Fruit fly (Drosophila melanogaster) whole organism, embryonic: Measurements from ENCODE around the gene CG42554.

ENCODE experiments used
- CG10267 ChIP-seq: fragments of 200-800 bp; sonication (Bioruptor generic); optimal IDR thresholded peaks from 2 replicates; lab custom pipeline; 2018; ENCODE audit warnings: missing biosample characterization, mild to moderate bottlenecking, missing genetic modification characterization, moderate library complexity
- CG12155 ChIP-seq: fragments of 200-800 bp; sonication (Bioruptor generic); optimal IDR thresholded peaks from 3 replicates; lab custom pipeline; 2016; ENCODE audit warnings: missing biosample characterization, missing genetic modification characterization
- CG13123 ChIP-seq: fragments of 200-800 bp; sonication (Bioruptor generic); optimal IDR thresholded peaks from 2 replicates; lab custom pipeline; 2016; ENCODE audit warnings: missing biosample characterization, missing genetic modification characterization
- CG14050 ChIP-seq: fragments of 200-800 bp; sonication (Bioruptor generic); IDR thresholded peaks from 3 replicates; pipeline ENCODE4 v1.3.6; 2022; ENCODE audit warnings: missing biosample characterization, missing genetic modification characterization
- CG14710 ChIP-seq: fragments of 200-800 bp; sonication (Bioruptor generic); optimal IDR thresholded peaks from 3 replicates; lab custom pipeline; 2019; ENCODE audit warnings: missing biosample characterization, mild to moderate bottlenecking, missing genetic modification characterization, moderate library complexity
- CG14860 ChIP-seq: fragments of 200-800 bp; sonication (Bioruptor generic); IDR thresholded peaks from 3 replicates; pipeline ENCODE4 v1.3.6; 2022; ENCODE audit warnings: missing biosample characterization, missing genetic modification characterization; ENCODE audit not compliant: partially characterized antibody
- CG17385 ChIP-seq: fragments of 200-800 bp; sonication (Bioruptor generic); optimal IDR thresholded peaks from 3 replicates; lab custom pipeline; 2018; ENCODE audit warnings: missing biosample characterization, mild to moderate bottlenecking, missing genetic modification characterization
- CG17829 ChIP-seq: fragments of 200-800 bp; optimal IDR thresholded peaks from 2 replicates; lab custom pipeline; 2019; ENCODE audit warnings: missing biosample characterization, mild to moderate bottlenecking, missing genetic modification characterization, moderate library complexity
- CG18011 ChIP-seq: fragments of 200-800 bp; sonication (Bioruptor generic); optimal IDR thresholded peaks from 2 replicates; lab custom pipeline; 2017; ENCODE audit warnings: missing biosample characterization, missing genetic modification characterization, mild to moderate bottlenecking, moderate library complexity, missing genotype
- CG30403 ChIP-seq: fragments of 200-800 bp; sonication (Bioruptor generic); optimal IDR thresholded peaks from 3 replicates; lab custom pipeline; 2016; ENCODE audit warnings: missing biosample characterization, missing genetic modification characterization
- CG31441 ChIP-seq: fragments of 200-800 bp; sonication (Bioruptor generic); IDR thresholded peaks from 2 replicates; pipeline ENCODE4 v1.3.6; 2022; ENCODE audit warnings: missing biosample characterization, missing genetic modification characterization
- CG3407 ChIP-seq: fragments of 200-800 bp; sonication (Bioruptor generic); optimal IDR thresholded peaks from 2 replicates; lab custom pipeline; 2018; ENCODE audit warnings: missing biosample characterization, mild to moderate bottlenecking, missing genetic modification characterization
- CG4328 ChIP-seq: fragments of 200-800 bp; sonication (Bioruptor generic); optimal IDR thresholded peaks from 3 replicates; lab custom pipeline; 2017; ENCODE audit warnings: missing biosample characterization, missing genetic modification reagents, missing genetic modification characterization
- CG5180 ChIP-seq: fragments of 200-800 bp; sonication (Bioruptor generic); optimal IDR thresholded peaks from 3 replicates; lab custom pipeline; 2017; ENCODE audit warnings: missing biosample characterization, missing genetic modification characterization, mild to moderate bottlenecking, moderate library complexity, missing genetic modification reagents
- CG7556 ChIP-seq: fragments of 200-800 bp; sonication (Bioruptor generic); optimal IDR thresholded peaks from 2 replicates; lab custom pipeline; 2017; ENCODE audit warnings: missing biosample characterization, mild to moderate bottlenecking, missing genetic modification characterization
- CG8388 ChIP-seq: fragments of 200-800 bp; sonication (Bioruptor generic); optimal IDR thresholded peaks from 2 replicates; lab custom pipeline; 2019; ENCODE audit warnings: missing biosample characterization, mild to moderate bottlenecking, missing genetic modification characterization, moderate library complexity
- Drgx ChIP-seq: fragments of 200-800 bp; sonication (Bioruptor generic); IDR thresholded peaks from 2 replicates; pipeline ENCODE4 v1.3.6; 2022; ENCODE audit warnings: missing biosample characterization, missing genetic modification characterization
- Eip74EF ChIP-seq, 2 experiments: fragments of 200-800 bp in 1 of 2; fragments of >200 bp in 1 of 2; sonication (Bioruptor generic) in 1 of 2; optimal IDR thresholded peaks; 2 replicates each; lab custom pipeline; 2017 to 2019; ENCODE audit warnings: missing biosample characterization in 2 of 2, missing genetic modification characterization in 2 of 2, mild to moderate bottlenecking in 1 of 2, moderate library complexity in 1 of 2
- Fer3 ChIP-seq: fragments of 200-800 bp; sonication (Bioruptor generic); optimal IDR thresholded peaks from 2 replicates; lab custom pipeline; 2018; ENCODE audit warnings: missing biosample characterization, mild to moderate bottlenecking, missing genetic modification characterization, moderate library complexity
- H15 ChIP-seq: fragments of 200-800 bp; sonication (Bioruptor generic); IDR thresholded peaks from 3 replicates; pipeline ENCODE4 v1.3.6; 2022; ENCODE audit warnings: missing biosample characterization, missing genetic modification characterization
- Hr78 ChIP-seq, 2 experiments: fragments of 200-800 bp in 1 of 2; fragments of >200 bp in 1 of 2; sonication (Bioruptor generic) in 1 of 2; optimal IDR thresholded peaks; 2 replicates each; lab custom pipeline; 2017 to 2019; ENCODE audit warnings: missing biosample characterization in 2 of 2, missing genetic modification characterization in 2 of 2, mild to moderate bottlenecking in 1 of 2, moderate library complexity in 1 of 2
- Med ChIP-seq: fragments of 200-800 bp; sonication (Bioruptor generic); peaks from one replicate; lab custom pipeline; 2016; ENCODE audit warnings: missing biosample characterization, missing genetic modification characterization, mild to moderate bottlenecking, inconsistent platforms, moderate library complexity
- NC2α ChIP-seq: fragments of 200-800 bp; sonication (Bioruptor generic); optimal IDR thresholded peaks from 2 replicates; lab custom pipeline; 2016; ENCODE audit warnings: missing biosample characterization, missing genetic modification characterization
- Oli ChIP-seq: fragments of 200-800 bp; sonication (Bioruptor generic); optimal IDR thresholded peaks from 2 replicates; lab custom pipeline; 2018; ENCODE audit warnings: missing biosample characterization, mild to moderate bottlenecking, missing genetic modification characterization, moderate library complexity
- Rx ChIP-seq: fragments of 200-800 bp; sonication (Bioruptor generic); IDR thresholded peaks from 2 replicates; pipeline ENCODE4 v1.3.6; 2022; ENCODE audit warnings: missing biosample characterization, missing genetic modification characterization
- Spps ChIP-seq: fragments of 200-800 bp; sonication (Bioruptor generic); optimal IDR thresholded peaks from 2 replicates; lab custom pipeline; 2018; ENCODE audit warnings: missing biosample characterization, mild to moderate bottlenecking, missing genetic modification characterization
- Vsx1 ChIP-seq: fragments of 200-800 bp; sonication (Bioruptor generic); optimal IDR thresholded peaks from 2 replicates; lab custom pipeline; 2017; ENCODE audit warnings: missing biosample characterization, mild to moderate bottlenecking, missing genetic modification characterization, missing genetic modification reagents
- cato ChIP-seq: fragments of 200-800 bp; sonication (Bioruptor generic); optimal IDR thresholded peaks from 2 replicates; lab custom pipeline; 2016; ENCODE audit warnings: missing biosample characterization, missing genetic modification characterization, borderline replicate concordance
- caup ChIP-seq: fragments of 200-800 bp; sonication (Bioruptor generic); optimal IDR thresholded peaks from 3 replicates; lab custom pipeline; 2017; ENCODE audit warnings: missing biosample characterization, mild to moderate bottlenecking, missing genetic modification characterization, moderate library complexity; ENCODE audit not compliant: severe bottlenecking
- chm ChIP-seq: fragments of 200-800 bp; sonication (Bioruptor generic); IDR thresholded peaks from 2 replicates; pipeline ENCODE4 v1.3.6; 2022; ENCODE audit warnings: missing biosample characterization, missing genetic modification characterization
- dmrt99B ChIP-seq: fragments of 200-800 bp; sonication (Bioruptor generic); optimal IDR thresholded peaks from 2 replicates; lab custom pipeline; 2018; ENCODE audit warnings: missing biosample characterization, mild to moderate bottlenecking, missing genetic modification characterization, moderate library complexity
- esg ChIP-seq: fragments of 200-800 bp; sonication (Bioruptor generic); conservative IDR thresholded peaks from 2 replicates; pipeline ENCODE4 v1.3.6; 2022; ENCODE audit warnings: missing biosample characterization, missing genetic modification characterization
- gce ChIP-seq: fragments of 200-800 bp; sonication (Bioruptor generic); IDR thresholded peaks from 3 replicates; pipeline ENCODE4 v1.3.6; 2022; ENCODE audit warnings: missing biosample characterization, missing genetic modification characterization
- grau ChIP-seq: fragments of 200-800 bp; optimal IDR thresholded peaks from 3 replicates; lab custom pipeline; 2019; ENCODE audit warnings: missing biosample characterization, mild to moderate bottlenecking, missing genetic modification characterization, moderate library complexity
- hkb ChIP-seq, 2 experiments: fragments of 200-800 bp in 1 of 2; fragments of >200 bp in 1 of 2; sonication (Bioruptor generic) in 1 of 2; IDR thresholded peaks in 1 of 2; optimal IDR thresholded peaks in 1 of 2; 2 replicates each; pipeline versions ENCODE4 v1.3.6 to Lab custom; 2017 to 2022; ENCODE audit warnings: missing biosample characterization in 1 of 2, missing genetic modification characterization in 1 of 2
- jing ChIP-seq: fragments of 200-800 bp; sonication (Bioruptor generic); optimal IDR thresholded peaks from 2 replicates; lab custom pipeline; 2018; ENCODE audit warnings: missing biosample characterization, mild to moderate bottlenecking, missing genetic modification characterization
- lbe ChIP-seq: fragments of 200-800 bp; sonication (Bioruptor generic); optimal IDR thresholded peaks from 2 replicates; lab custom pipeline; 2016; ENCODE audit warnings: missing biosample characterization, mild to moderate bottlenecking, missing genetic modification characterization
- nerfin-1 ChIP-seq: fragments of 200-800 bp; sonication (Bioruptor generic); optimal IDR thresholded peaks from 3 replicates; lab custom pipeline; 2019; ENCODE audit warnings: missing biosample characterization, mild to moderate bottlenecking, missing genetic modification characterization, moderate library complexity
- peb ChIP-seq: fragments of 200-800 bp; sonication (Bioruptor generic); IDR thresholded peaks from 2 replicates; pipeline ENCODE4 v1.3.6; 2022; ENCODE audit warnings: missing biosample characterization, missing genetic modification characterization
- phol ChIP-seq: fragments of 200-800 bp; sonication (Bioruptor generic); optimal IDR thresholded peaks from 3 replicates; lab custom pipeline; 2018; ENCODE audit warnings: missing biosample characterization, mild to moderate bottlenecking, missing genetic modification characterization, moderate library complexity
- prd ChIP-seq, 3 experiments: fragments of >200 bp in 2 of 3; fragments of 200-800 bp in 1 of 3; sonication (Bioruptor generic) in 1 of 3; optimal IDR thresholded peaks in 2 of 3; IDR thresholded peaks in 1 of 3; 2 replicates in 2 of 3; 3 replicates in 1 of 3; pipeline versions ENCODE4 v1.3.6 to Lab custom; 2017 to 2022; ENCODE audit warnings: missing biosample characterization in 1 of 3, missing genetic modification characterization in 1 of 3
- pzg ChIP-seq: fragments of 200-800 bp; sonication (Bioruptor generic); optimal IDR thresholded peaks from 3 replicates; lab custom pipeline; 2018; ENCODE audit warnings: missing biosample characterization, mild to moderate bottlenecking, missing genetic modification characterization, moderate library complexity
- run ChIP-seq: fragments of 200-800 bp; sonication (Bioruptor generic); optimal IDR thresholded peaks from 3 replicates; lab custom pipeline; 2018; ENCODE audit warnings: missing biosample characterization, mild to moderate bottlenecking, missing genetic modification characterization
- sens ChIP-seq: fragments of 200-800 bp; sonication (Bioruptor generic); peaks from one replicate; lab custom pipeline; 2016; ENCODE audit warnings: missing biosample characterization, missing genetic modification characterization
- tin ChIP-seq: fragments of 200-800 bp; sonication (Bioruptor generic); optimal IDR thresholded peaks from 3 replicates; lab custom pipeline; 2016; ENCODE audit warnings: missing biosample characterization, missing genetic modification characterization
- trem ChIP-seq: fragments of 200-800 bp; optimal IDR thresholded peaks from 3 replicates; lab custom pipeline; 2019; ENCODE audit warnings: missing biosample characterization, mild to moderate bottlenecking, missing genetic modification characterization, moderate library complexity
- vnd ChIP-seq: fragments of 200-800 bp; sonication (Bioruptor generic); IDR thresholded peaks from 3 replicates; pipeline ENCODE4 v1.3.6; 2022; ENCODE audit warnings: missing biosample characterization, missing genetic modification characterization; ENCODE audit not compliant: partially characterized antibody
- vvl ChIP-seq: fragments of 200-800 bp; sonication (Bioruptor generic); IDR thresholded peaks from 2 replicates; pipeline ENCODE4 v1.3.6; 2022; ENCODE audit warnings: missing biosample characterization, missing genetic modification characterization

CG42554 gene

dm6 chr3L:824444-824843 is 11.0 kb upstream of the CG42554 start (continued):
- TF ChIP-seq Drgx (GFP tag; lab: Robert Waterston, UW) = peak; percentile 79
- peak; percentile 14 for TF ChIP-seq CG5180
- TF ChIP-seq CG14710 (tag; lab: Kevin White, UChicago) = peak; percentile 11
- TF ChIP-seq peb (GFP tag; lab: Robert Waterston, UW) = no peak
- no peak for TF ChIP-seq prd (optimal IDR thresholded peaks at IDR 0.05; lab: Kevin White, UChicago)
- peak; percentile 39; the same call in 1 of the 3 replicates for TF ChIP-seq prd (GFP tag; IDR thresholded peaks at IDR 0.05; lab: Robert Waterston, UW)
- TF ChIP-seq grau = peak; percentile 19
- peak; percentile 60 for TF ChIP-seq CG31441 (GFP tag; lab: Robert Waterston, UW)
- no peak for TF ChIP-seq dmrt99B (tag; lab: Kevin White, UChicago)
- peak; percentile 88 for TF ChIP-seq Med (GFP tag; lab: Kevin White, UChicago)
- no peak for TF ChIP-seq caup (GFP tag; lab: Kevin White, UChicago)
- TF ChIP-seq H15 (GFP tag; lab: Robert Waterston, UW) = no peak
- TF ChIP-seq hkb (optimal IDR thresholded peaks at IDR 0.05; lab: Kevin White, UChicago) = no peak
- TF ChIP-seq hkb (GFP tag; IDR thresholded peaks at IDR 0.05; lab: Robert Waterston, UW) = 0 out of 2 replicates have a peak, but pooled peaks have one; percentile 16
- TF ChIP-seq CG13123 = no peak
- TF ChIP-seq Fer3 (tag; lab: Kevin White, UChicago) = no peak
- TF ChIP-seq nerfin-1 (tag; lab: Kevin White, UChicago) = peak; percentile 38
- TF ChIP-seq CG4328 (GFP tag; lab: Kevin White, UChicago) = no peak
- peak in 1 of 2 experiments; percentile 23 for TF ChIP-seq Eip74EF (GFP tag; optimal IDR thresholded peaks at IDR 0.05; lab: Kevin White, UChicago)
- TF ChIP-seq Spps (tag; lab: Kevin White, UChicago) = no peak
- TF ChIP-seq tin (GFP tag; lab: Kevin White, UChicago) = peak; percentile 9
- TF ChIP-seq sens (GFP tag; lab: Kevin White, UChicago) = peak; percentile 82
- TF ChIP-seq CG8388 (GFP tag; lab: Kevin White, UChicago) = peak; percentile 29
- no peak for TF ChIP-seq pzg (GFP tag; lab: Kevin White, UChicago)
- TF ChIP-seq CG30403 (GFP tag; lab: Kevin White, UChicago) = peak; percentile 21
- no peak for TF ChIP-seq vnd
- TF ChIP-seq CG18011 (GFP tag; lab: Kevin White, UChicago) = no peak
- no peak for TF ChIP-seq Hr78 (GFP tag; optimal IDR thresholded peaks at IDR 0.05; lab: Kevin White, UChicago)
- TF ChIP-seq trem (tag; lab: Kevin White, UChicago) = peak; percentile 2
- peak; percentile 4 for TF ChIP-seq CG3407 (GFP tag; lab: Kevin White, UChicago)
- no peak for TF ChIP-seq Vsx1 (GFP tag; lab: Kevin White, UChicago)
- TF ChIP-seq esg (GFP tag; lab: Robert Waterston, UW) = no peak
- TF ChIP-seq Rx (GFP tag; lab: Robert Waterston, UW) = 0 out of 2 replicates have a peak, but pooled peaks have one; percentile 16
- no peak for TF ChIP-seq NC2α (GFP tag; lab: Kevin White, UChicago)
- TF ChIP-seq phol (tag; lab: Kevin White, UChicago) = peak; percentile 55
- TF ChIP-seq lbe = peak; percentile 35
- no peak for TF ChIP-seq cato
- no peak for TF ChIP-seq jing (GFP tag; lab: Kevin White, UChicago)
- TF ChIP-seq CG14050 (GFP tag; lab: Robert Waterston, UW) = 0 out of 3 replicates have a peak, but pooled peaks have one; percentile 11
- TF ChIP-seq CG17385 (GFP tag; lab: Kevin White, UChicago) = peak; percentile 17
- no peak for TF ChIP-seq CG14860
- TF ChIP-seq CG7556 = no peak
- TF ChIP-seq gce (GFP tag; lab: Robert Waterston, UW) = 0 out of 3 replicates have a peak, but pooled peaks have one; percentile 19
- no peak for TF ChIP-seq run (tag; lab: Kevin White, UChicago)
- peak; percentile 40 for TF ChIP-seq CG17829 (tag; lab: Kevin White, UChicago)
- no peak for TF ChIP-seq chm (GFP tag; lab: Robert Waterston, UW)
- TF ChIP-seq vvl (GFP tag; lab: Robert Waterston, UW) = peak; percentile 36; the same call in 1 of the 2 replicates
- TF ChIP-seq CG12155 (GFP tag; lab: Kevin White, UChicago) = no peak
- TF ChIP-seq Oli (tag; lab: Kevin White, UChicago) = peak; percentile 57
- peak; percentile 11 for TF ChIP-seq CG10267
